Worm (Caenorhabditis elegans): ENCODE measurements around the gene ctg-2.

- TF ChIP-seq sea-1 (GFP tag; conservative IDR thresholded peaks at IDR 0.05) (no peak), ceh-13 (GFP tag; optimal IDR thresholded peaks at IDR 0.05) (no peak), flt-1 (GFP tag; IDR thresholded peaks at IDR 0.05) (no peak)
Observed at ce11 chrII:8559188-8559587, 44.3 kb downstream of the ctg-2 start.
